Fruit fly (Drosophila melanogaster): ENCODE results near the gene CG31465.
A peak's percentile ranks its signal among the peaks of the same experiment; 100 is the strongest.

CG31465 gene

DNA sequence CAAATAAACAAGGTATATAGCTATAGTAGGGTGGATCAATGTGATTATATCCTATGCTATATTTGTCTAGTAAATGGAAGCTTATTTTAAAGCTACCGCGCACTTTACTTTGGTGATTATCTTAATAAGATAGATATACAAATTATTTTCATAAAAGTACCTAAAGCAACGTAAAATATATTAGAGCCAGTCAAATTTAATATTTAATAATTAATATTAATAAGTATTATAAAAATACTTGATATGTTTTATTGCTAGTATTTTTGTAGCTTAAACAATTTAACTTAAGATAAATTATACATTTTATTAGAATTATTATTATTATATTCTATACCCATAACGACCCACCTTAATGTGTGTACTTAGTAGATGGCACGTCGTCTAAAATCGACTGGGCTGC is 41.0 kb upstream of the CG31465 start (continued):
- peak; percentile 73 for TF ChIP-seq CG2678 (tag; optimal IDR thresholded peaks at IDR 0.05)
- no peak for TF ChIP-seq Bteb2 (GFP tag; optimal IDR thresholded peaks at IDR 0.05)
- TF ChIP-seq ATbp (GFP tag; optimal IDR thresholded peaks at IDR 0.05), result no peak
- no peak for TF ChIP-seq org-1 (GFP tag; optimal IDR thresholded peaks at IDR 0.05)
- TF ChIP-seq BtbVII (GFP tag; optimal IDR thresholded peaks at IDR 0.05), result peak; percentile 33
- TF ChIP-seq CG11247 (GFP tag; IDR thresholded peaks at IDR 0.05), result no peak
- TF ChIP-seq CG42726 (GFP tag; IDR thresholded peaks at IDR 0.05; ENCODE audit: partially characterized antibody), result no peak
- TF ChIP-seq gro (GFP tag; optimal IDR thresholded peaks at IDR 0.05), result no peak
- no peak for TF ChIP-seq CG18764 (GFP tag; optimal IDR thresholded peaks at IDR 0.05)
- TF ChIP-seq CG32767 (GFP tag; IDR thresholded peaks at IDR 0.05), result no peak
- TF ChIP-seq CkIIα-i1 (GFP tag; IDR thresholded peaks at IDR 0.05), result no peak
- no peak for TF ChIP-seq Gsc (GFP tag; IDR thresholded peaks at IDR 0.05)
- no peak for TF ChIP-seq CG11456 (GFP tag; IDR thresholded peaks at IDR 0.05)
- TF ChIP-seq CG43689 (GFP tag; IDR thresholded peaks at IDR 0.05), result no peak
- TF ChIP-seq tin (GFP tag; optimal IDR thresholded peaks at IDR 0.05), result no peak
- TF ChIP-seq CG3995 (GFP tag; optimal IDR thresholded peaks at IDR 0.05), result no peak
- TF ChIP-seq CG7372 (GFP tag; IDR thresholded peaks at IDR 0.05), result no peak
- TF ChIP-seq toy (GFP tag; IDR thresholded peaks at IDR 0.05), result no peak
- no peak for TF ChIP-seq Hand (GFP tag; optimal IDR thresholded peaks at IDR 0.05)
- TF ChIP-seq mirr (GFP tag; optimal IDR thresholded peaks at IDR 0.05), result no peak
- no peak for TF ChIP-seq otp (GFP tag; IDR thresholded peaks at IDR 0.05)
- TF ChIP-seq CG10366 (GFP tag; IDR thresholded peaks at IDR 0.05), result no peak
- no peak for TF ChIP-seq Kr (GFP tag; optimal IDR thresholded peaks at IDR 0.05)
- peak; percentile 54 for TF ChIP-seq Blimp-1 (GFP tag; optimal IDR thresholded peaks at IDR 0.05)
- no peak for TF ChIP-seq D (optimal IDR thresholded peaks at IDR 0.05)
- TF ChIP-seq D (GFP tag; optimal IDR thresholded peaks at IDR 0.05), result peak; percentile 31
- no peak for TF ChIP-seq ken (GFP tag; IDR thresholded peaks at IDR 0.05)
- no peak for TF ChIP-seq CG1024 (GFP tag; IDR thresholded peaks at IDR 0.05)
- no peak for TF ChIP-seq CG6791 (GFP tag; IDR thresholded peaks at IDR 0.05; ENCODE audit: partially characterized antibody)
- no peak for TF ChIP-seq CG7928 (GFP tag; optimal IDR thresholded peaks at IDR 0.05)
- TF ChIP-seq Fer1 (GFP tag; optimal IDR thresholded peaks at IDR 0.05), result no peak
- TF ChIP-seq CG10654 (GFP tag; optimal IDR thresholded peaks at IDR 0.05), result no peak
- no peak for TF ChIP-seq CG12155 (GFP tag; optimal IDR thresholded peaks at IDR 0.05)

DNA sequence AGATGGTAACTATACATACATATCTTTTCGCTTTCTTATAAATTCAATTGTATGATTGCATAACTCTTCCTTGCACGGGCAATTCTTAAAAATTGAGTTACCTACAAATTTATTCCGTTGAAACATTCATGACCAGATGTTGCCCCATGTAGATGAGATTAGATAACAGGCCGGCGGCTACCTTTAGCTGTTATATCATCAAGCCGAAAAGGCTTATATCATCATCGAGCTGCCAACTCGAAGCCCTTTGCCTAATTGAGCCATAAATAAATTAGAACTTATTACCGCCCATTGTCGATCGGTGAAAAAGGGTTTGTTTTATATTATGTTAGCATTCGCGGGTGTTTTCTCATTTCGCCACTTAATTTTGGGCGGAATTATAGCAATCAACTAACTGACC is 40.2 kb upstream of the CG31465 start:
- peak; percentile 83 for TF ChIP-seq grn (GFP tag; optimal IDR thresholded peaks at IDR 0.05)
- TF ChIP-seq esg (GFP tag; conservative IDR thresholded peaks at IDR 0.05), result no peak
- peak; percentile 46 for TF ChIP-seq Med (GFP tag)
- peak in 1 of 2 experiments; percentile 98 for TF ChIP-seq Pdp1 (GFP tag; optimal IDR thresholded peaks at IDR 0.05)
- TF ChIP-seq eve (GFP tag; optimal IDR thresholded peaks at IDR 0.05), result peak in 1 of 2 experiments; percentile 46
- TF ChIP-seq exex (tag; optimal IDR thresholded peaks at IDR 0.05), result peak; percentile 56
- no peak for TF ChIP-seq zf30C (GFP tag; optimal IDR thresholded peaks at IDR 0.05)
- TF ChIP-seq sug (tag; optimal IDR thresholded peaks at IDR 0.05), result peak; percentile 58
- TF ChIP-seq mirr (GFP tag; optimal IDR thresholded peaks at IDR 0.05), result peak; percentile 12
